Fruit fly (Drosophila melanogaster) whole organism, adult: ENCODE data around the gene Surf4.

Source experiments
- CG11617 ChIP-seq: fragments of 200-800 bp; sonication (Bioruptor generic); optimal IDR thresholded peaks from 2 replicates; lab custom pipeline; 2017; ENCODE audit warnings: mild to moderate bottlenecking, missing biosample characterization, missing genetic modification reagents, missing genetic modification characterization
- CG12768 ChIP-seq: fragments of 200-800 bp; sonication (Bioruptor generic); optimal IDR thresholded peaks from 2 replicates; lab custom pipeline; 2017; ENCODE audit warnings: missing biosample characterization, missing genetic modification characterization, mild to moderate bottlenecking, moderate library complexity, missing genetic modification reagents
- CG14711 ChIP-seq: fragments of 200-800 bp; sonication (Bioruptor generic); optimal IDR thresholded peaks from 2 replicates; lab custom pipeline; 2018; ENCODE audit warnings: missing biosample characterization, mild to moderate bottlenecking, missing genetic modification characterization, moderate library complexity
- CG5204 ChIP-seq: fragments of 200-800 bp; sonication (Bioruptor generic); optimal IDR thresholded peaks from 2 replicates; lab custom pipeline; 2016; ENCODE audit warnings: missing biosample characterization, missing genetic modification characterization
- CG7045 ChIP-seq: fragments of 200-800 bp; sonication (Bioruptor generic); optimal IDR thresholded peaks from 2 replicates; lab custom pipeline; 2017; ENCODE audit warnings: missing biosample characterization, mild to moderate bottlenecking, missing genetic modification characterization
- Clk ChIP-seq: fragments of 200-800 bp; sonication (Bioruptor generic); optimal IDR thresholded peaks from 2 replicates; lab custom pipeline; 2017; ENCODE audit warnings: missing biosample characterization, missing genetic modification characterization
- Crg-1 ChIP-seq: fragments of 200-800 bp; sonication (Bioruptor generic); optimal IDR thresholded peaks from 2 replicates; lab custom pipeline; 2016; ENCODE audit warnings: missing biosample characterization, missing genetic modification characterization
- Hr96 ChIP-seq: fragments of 200-800 bp; sonication (Bioruptor generic); optimal IDR thresholded peaks from 2 replicates; lab custom pipeline; 2016; ENCODE audit warnings: missing biosample characterization, missing genetic modification characterization
- cic ChIP-seq: fragments of 200-800 bp; sonication (Bioruptor generic); optimal IDR thresholded peaks from 2 replicates; lab custom pipeline; 2017; ENCODE audit warnings: missing biosample characterization, mild to moderate bottlenecking, missing genetic modification characterization, moderate library complexity
- cnc ChIP-seq, 2 experiments: fragments of >200 bp; optimal IDR thresholded peaks; 2 replicates each; lab custom pipeline; 2017
- ovo ChIP-seq: fragments of 200-800 bp; sonication (Bioruptor generic); optimal IDR thresholded peaks from 2 replicates; lab custom pipeline; 2016; ENCODE audit warnings: missing biosample characterization, missing genetic modification characterization
- toe ChIP-seq: fragments of 200-800 bp; sonication (Bioruptor generic); optimal IDR thresholded peaks from 2 replicates; lab custom pipeline; 2016; ENCODE audit warnings: missing biosample characterization, missing genetic modification characterization

- no peak for TF ChIP-seq cnc (optimal IDR thresholded peaks at IDR 0.05; lab: Kevin White, UChicago)
- TF ChIP-seq CG12768 (GFP tag; lab: Kevin White, UChicago), result no peak
- TF ChIP-seq CG11617, result no peak
- no peak for TF ChIP-seq CG14711 (tag; lab: Kevin White, UChicago)
- TF ChIP-seq Clk (GFP tag; lab: Kevin White, UChicago), result no peak
- TF ChIP-seq CG5204 (GFP tag; lab: Kevin White, UChicago), result no peak
- no peak for TF ChIP-seq Crg-1 (GFP tag; lab: Kevin White, UChicago)
- no peak for TF ChIP-seq toe (GFP tag; lab: Kevin White, UChicago)
- no peak for TF ChIP-seq ovo (GFP tag; lab: Kevin White, UChicago)
- TF ChIP-seq CG7045, result no peak
- no peak for TF ChIP-seq Hr96 (GFP tag; lab: Kevin White, UChicago)
- TF ChIP-seq cic, result no peak
Measured at dm6 chr3R:15305246-15305645, 40.7 kb downstream of the Surf4 start.
